Worm (Caenorhabditis elegans) whole organism, L3 larva: ENCODE results near the gene mboa-7.

Experiments
- ceh-82 ChIP-seq: fragments of 150-350 bp; optimal IDR thresholded peaks from 2 replicates; lab custom pipeline; 2014; ENCODE audit warnings: missing biosample characterization, missing genetic modification characterization
- nhr-23 ChIP-seq: fragments of 150-350 bp; optimal IDR thresholded peaks from 2 replicates; lab custom pipeline; 2014; ENCODE audit warnings: missing biosample characterization, missing genetic modification reagents, missing genetic modification characterization
- nhr-25 ChIP-seq: sonication (generic microtip); optimal IDR thresholded peaks from 2 replicates; lab custom pipeline; 2017; ENCODE audit warnings: missing biosample characterization, missing genetic modification characterization

- no peak for TF ChIP-seq nhr-25 (tag; lab: Kevin White, UChicago)
- no peak for TF ChIP-seq ceh-82 (tag; lab: Kevin White, UChicago)
- TF ChIP-seq nhr-23 (tag; lab: Kevin White, UChicago), result no peak
Observed at ce11 chrX:10542313-10543048, 18.1 kb upstream of the mboa-7 start, which contains the start of the genes F59F5.3 and F59F5.4.
